Worm (Caenorhabditis elegans) whole organism, L2 larva: ENCODE results near the gene fipp-1.

Experiments used
- F13H6.1 ChIP-seq: sonication (generic microtip); optimal IDR thresholded peaks from 2 replicates; lab custom pipeline; 2016; ENCODE audit warnings: missing genetic modification characterization, missing compliant biosample characterization
- R02D3.7 ChIP-seq: fragments of 150-350 bp; optimal IDR thresholded peaks from 2 replicates; lab custom pipeline; 2014; ENCODE audit warnings: missing biosample characterization, missing genetic modification characterization
- Y55F3AM.14 ChIP-seq: fragments of 200-800 bp; sonication (Bioruptor generic); optimal IDR thresholded peaks from 2 replicates; lab custom pipeline; 2018; ENCODE audit warnings: mild to moderate bottlenecking, missing genetic modification characterization, missing compliant biosample characterization
- aly-2 ChIP-seq: fragments of 150-350 bp; optimal IDR thresholded peaks from 2 replicates; lab custom pipeline; 2014; ENCODE audit warnings: missing biosample characterization, missing genetic modification characterization
- ama-1 ChIP-seq: fragments of 150-350 bp; optimal IDR thresholded peaks from 2 replicates; lab custom pipeline; 2018; ENCODE audit warnings: inconsistent platforms
- blmp-1 ChIP-seq: sonication (generic microtip); optimal IDR thresholded peaks from 2 replicates; lab custom pipeline; 2017; ENCODE audit warnings: missing genetic modification characterization, mild to moderate bottlenecking, missing compliant biosample characterization, antibody characterized with exemption, moderate library complexity; ENCODE audit not compliant: insufficient read depth
- ceh-16 ChIP-seq: fragments of 150-350 bp; optimal IDR thresholded peaks from 2 replicates; lab custom pipeline; 2014; ENCODE audit warnings: missing biosample characterization, missing genetic modification characterization
- ceh-82 ChIP-seq: fragments of 150-350 bp; optimal IDR thresholded peaks from 2 replicates; lab custom pipeline; 2014; ENCODE audit warnings: missing biosample characterization, missing genetic modification characterization
- crh-2 ChIP-seq: sonication (generic microtip); optimal IDR thresholded peaks from 2 replicates; lab custom pipeline; 2017; ENCODE audit warnings: missing biosample characterization, missing genetic modification characterization
- egl-27 ChIP-seq: sonication (generic microtip); optimal IDR thresholded peaks from 3 replicates; lab custom pipeline; 2017; ENCODE audit warnings: missing biosample characterization, missing genetic modification reagents, missing genetic modification characterization
- elt-1 ChIP-seq: fragments of 150-350 bp; optimal IDR thresholded peaks from 2 replicates; lab custom pipeline; 2014; ENCODE audit warnings: missing biosample characterization, missing genetic modification characterization
- elt-3 ChIP-seq: sonication (generic microtip); optimal IDR thresholded peaks from 2 replicates; lab custom pipeline; 2017; ENCODE audit warnings: missing biosample characterization, missing genetic modification characterization
- fos-1 ChIP-seq: fragments of 150-350 bp; optimal IDR thresholded peaks from 2 replicates; lab custom pipeline; 2014; ENCODE audit warnings: missing biosample characterization, missing genetic modification characterization
- gmeb-1 ChIP-seq: fragments of 150-350 bp; optimal IDR thresholded peaks from 2 replicates; lab custom pipeline; 2014; ENCODE audit warnings: missing biosample characterization, missing genetic modification characterization
- lin-13 ChIP-seq: fragments of 150-350 bp; optimal IDR thresholded peaks from 2 replicates; lab custom pipeline; 2014; ENCODE audit warnings: missing biosample characterization, missing genetic modification reagents, missing genetic modification characterization
- lsy-2 ChIP-seq, 2 experiments: fragments of 150-350 bp in 1 of 2; sonication (generic microtip) in 1 of 2; optimal IDR thresholded peaks; 2 replicates each; lab custom pipeline; 2014 to 2017; ENCODE audit warnings: missing biosample characterization in 2 of 2, missing genetic modification characterization in 2 of 2
- mab-5 ChIP-seq: fragments of 150-350 bp; optimal IDR thresholded peaks from 2 replicates; lab custom pipeline; 2014; ENCODE audit warnings: missing biosample characterization, missing genetic modification characterization
- mdl-1 ChIP-seq, 2 experiments: fragments of 150-350 bp in 1 of 2; sonication (generic microtip) in 1 of 2; optimal IDR thresholded peaks; 2 replicates each; lab custom pipeline; 2017; ENCODE audit warnings: missing biosample characterization in 2 of 2, missing genetic modification characterization in 2 of 2
- nhr-11 ChIP-seq: fragments of 150-350 bp; optimal IDR thresholded peaks from 2 replicates; lab custom pipeline; 2014; ENCODE audit warnings: missing biosample characterization, missing genetic modification characterization
- nhr-12 ChIP-seq: fragments of 150-350 bp; optimal IDR thresholded peaks from 2 replicates; lab custom pipeline; 2014; ENCODE audit warnings: missing biosample characterization, missing genetic modification characterization
- nhr-21 ChIP-seq: fragments of 150-350 bp; optimal IDR thresholded peaks from 2 replicates; lab custom pipeline; 2014; ENCODE audit warnings: missing biosample characterization, missing genetic modification characterization
- nhr-23 ChIP-seq: fragments of 150-350 bp; optimal IDR thresholded peaks from 2 replicates; lab custom pipeline; 2014; ENCODE audit warnings: missing biosample characterization, missing genetic modification reagents, missing genetic modification characterization
- nhr-6 ChIP-seq: fragments of 150-350 bp; optimal IDR thresholded peaks from 2 replicates; lab custom pipeline; 2014; ENCODE audit warnings: missing biosample characterization, missing genetic modification characterization
- nhr-77 ChIP-seq: fragments of 150-350 bp; optimal IDR thresholded peaks from 2 replicates; lab custom pipeline; 2014; ENCODE audit warnings: missing biosample characterization, missing genetic modification characterization
- peb-1 ChIP-seq: fragments of 150-350 bp; optimal IDR thresholded peaks from 2 replicates; lab custom pipeline; 2014; ENCODE audit warnings: missing biosample characterization, missing genetic modification characterization
- sem-4 ChIP-seq: fragments of 150-350 bp; optimal IDR thresholded peaks from 2 replicates; lab custom pipeline; 2014; ENCODE audit warnings: missing biosample characterization, missing genetic modification reagents, missing genetic modification characterization
- skn-1 ChIP-seq: sonication (generic microtip); optimal IDR thresholded peaks from 2 replicates; lab custom pipeline; 2017; ENCODE audit warnings: missing biosample characterization, missing genetic modification characterization
- sma-9 ChIP-seq, 2 experiments: fragments of 150-350 bp in 1 of 2; sonication (generic microtip) in 1 of 2; optimal IDR thresholded peaks; 2 replicates each; lab custom pipeline; 2014 to 2016; ENCODE audit warnings: missing genetic modification characterization in 2 of 2, mild to moderate bottlenecking in 1 of 2, missing biosample characterization in 1 of 2, missing compliant biosample characterization in 1 of 2, missing genetic modification reagents in 1 of 2, moderate library complexity in 1 of 2
- snpc-4 ChIP-seq: fragments of 150-350 bp; optimal IDR thresholded peaks from 2 replicates; lab custom pipeline; 2014; ENCODE audit warnings: missing biosample characterization, missing genetic modification characterization
- unc-39 ChIP-seq: fragments of 150-350 bp; optimal IDR thresholded peaks from 2 replicates; lab custom pipeline; 2014; ENCODE audit warnings: missing biosample characterization, missing genetic modification characterization
- unc-62 ChIP-seq: fragments of 150-350 bp; optimal IDR thresholded peaks from 2 replicates; lab custom pipeline; 2014; ENCODE audit warnings: missing biosample characterization, missing genetic modification reagents, missing genetic modification characterization
- zag-1 ChIP-seq: fragments of 150-350 bp; optimal IDR thresholded peaks from 2 replicates; lab custom pipeline; 2014; ENCODE audit warnings: missing biosample characterization, missing genetic modification characterization
- ztf-1 ChIP-seq: fragments of 200-800 bp; sonication (Bioruptor generic); conservative IDR thresholded peaks from 2 replicates; pipeline ENCODE4 v1.3.6; 2022; ENCODE audit warnings: missing genetic modification characterization, missing compliant biosample characterization
- ztf-11 ChIP-seq: sonication (generic microtip); optimal IDR thresholded peaks from 2 replicates; lab custom pipeline; 2017; ENCODE audit warnings: missing biosample characterization, missing genetic modification characterization

fipp-1 gene

DNA sequence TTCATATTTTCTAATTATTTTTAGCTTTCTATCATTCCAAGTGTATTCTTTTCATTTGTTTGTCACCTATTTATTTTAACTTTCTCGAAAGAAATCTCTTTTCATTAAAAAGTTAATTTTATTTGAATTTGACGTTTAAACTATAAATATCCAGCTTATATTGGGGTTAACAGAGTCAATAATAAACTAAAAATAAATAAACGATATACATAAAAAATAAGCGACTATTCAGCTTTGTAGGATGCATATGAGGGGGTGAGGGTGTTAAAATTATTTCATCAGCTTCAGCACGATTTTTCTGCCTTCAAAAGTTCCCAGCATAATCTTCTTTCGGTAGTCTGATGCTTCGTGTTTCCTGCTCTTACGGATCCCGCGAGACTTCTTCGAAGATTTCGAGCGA, 2.0 kb downstream of the fipp-1 start:
- no peak for TF ChIP-seq nhr-23 (tag; lab: Kevin White, UChicago)
- TF ChIP-seq unc-62 (GFP tag; lab: Kevin White, UChicago) = no peak
- TF ChIP-seq nhr-12 = no peak
- TF ChIP-seq mdl-1 (tag; optimal IDR thresholded peaks at IDR 0.05; lab: Kevin White, UChicago) = no peak
- no peak for TF ChIP-seq sem-4 (tag; lab: Kevin White, UChicago)
- no peak for TF ChIP-seq skn-1 (tag; lab: Kevin White, UChicago)
- no peak for TF ChIP-seq ceh-16 (tag; lab: Kevin White, UChicago)
- TF ChIP-seq unc-39 (tag; lab: Kevin White, UChicago) = no peak
- no peak for TF ChIP-seq mab-5

DNA sequence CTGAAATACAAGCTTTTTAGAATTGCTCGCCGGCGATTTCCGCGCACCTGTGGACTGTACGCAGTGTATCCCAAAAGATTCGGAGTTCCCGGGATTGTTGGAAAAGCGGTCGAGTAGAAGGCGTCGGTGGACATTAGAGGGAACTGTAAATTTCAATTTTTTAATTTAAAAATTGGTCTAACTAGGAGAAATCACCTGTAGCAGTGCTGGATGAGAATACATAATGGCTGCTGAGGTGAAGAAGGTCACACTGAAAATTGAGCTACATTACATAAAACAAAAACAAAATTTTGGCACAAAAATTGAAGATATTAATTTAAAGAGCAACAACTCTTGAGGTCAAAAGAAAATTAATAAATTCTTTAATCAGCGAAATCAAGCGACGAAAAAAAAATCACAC, 3.0 kb downstream of the fipp-1 start, which contains the start of gene neg-1:
Gene neg-1 (minus strand): TSS at position 250 of the 400 bp plus-strand sequence.
- TF ChIP-seq fos-1 (tag; lab: Kevin White, UChicago) (no peak), R02D3.7 (tag; lab: Kevin White, UChicago) (no peak), crh-2 (no peak), nhr-11 (tag; lab: Kevin White, UChicago) (no peak), unc-62 (GFP tag; lab: Kevin White, UChicago) (no peak), nhr-77 (no peak), elt-3 (no peak), ceh-82 (tag; lab: Kevin White, UChicago) (no peak), ztf-11 (tag; lab: Kevin White, UChicago) (no peak), elt-1 (tag; lab: Kevin White, UChicago) (no peak), egl-27 (no peak), nhr-6 (tag; lab: Kevin White, UChicago) (no peak), blmp-1 (tag; lab: Kevin White, UChicago) (no peak), sma-9 (GFP tag; optimal IDR thresholded peaks at IDR 0.05; lab: Kevin White, UChicago) (no peak), sma-9 (tag; optimal IDR thresholded peaks at IDR 0.05; lab: Kevin White, UChicago) (no peak), nhr-21 (tag; lab: Kevin White, UChicago) (no peak), zag-1 (tag; lab: Kevin White, UChicago) (no peak), snpc-4 (tag; lab: Kevin White, UChicago) (no peak), peb-1 (tag; lab: Kevin White, UChicago) (no peak), ama-1 (lab: Kevin White, UChicago) (no peak), F13H6.1 (tag; lab: Kevin White, UChicago) (no peak)

DNA sequence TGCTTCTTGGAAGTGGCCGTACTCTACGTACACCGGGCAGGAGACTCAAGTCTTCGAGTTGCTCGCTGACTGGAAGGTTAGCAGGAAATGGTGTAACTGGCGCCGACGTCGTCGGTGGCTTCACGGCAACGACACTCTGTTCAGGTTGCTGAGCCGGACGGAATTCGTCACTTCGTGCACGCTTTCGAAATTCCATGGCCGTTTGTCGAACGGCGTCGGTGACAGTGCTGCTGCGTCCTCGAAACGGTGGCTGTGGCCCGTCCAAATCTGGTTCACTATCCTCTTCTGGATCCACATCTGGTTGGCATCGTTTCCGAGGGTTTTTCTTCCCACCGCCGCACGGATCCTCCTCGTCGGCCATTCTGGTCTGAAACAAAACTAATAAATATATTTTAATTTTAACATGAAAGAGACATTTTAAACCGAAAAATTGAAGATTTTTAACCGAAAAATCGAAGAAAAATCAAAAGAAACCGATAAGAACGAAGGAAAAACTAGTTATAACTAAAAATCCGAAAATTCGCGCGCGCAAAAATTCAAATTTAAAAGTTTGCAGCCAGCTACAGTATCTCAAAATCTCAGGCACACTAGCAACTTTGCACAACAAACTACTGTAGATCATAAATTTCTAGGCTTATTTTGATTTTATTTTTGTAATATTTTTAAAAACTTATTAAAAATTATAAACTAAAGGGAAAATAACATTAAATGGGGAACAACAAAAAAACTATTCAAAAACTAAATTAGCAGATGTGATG, 4.4 kb downstream of the fipp-1 start, which contains the start of gene F32D1.7:
Gene F32D1.7 (minus strand): TSS at position 367 of the 758 bp plus-strand sequence.
- TF ChIP-seq snpc-4 (tag; lab: Kevin White, UChicago) = no peak
- TF ChIP-seq Y55F3AM.14 (GFP tag; lab: Kevin White, UChicago) = no peak
- no peak for TF ChIP-seq lsy-2 (tag; optimal IDR thresholded peaks at IDR 0.05; lab: Kevin White, UChicago)
- no peak for TF ChIP-seq aly-2 (tag; lab: Kevin White, UChicago)
- TF ChIP-seq ceh-82 (tag; lab: Kevin White, UChicago) = no peak
- TF ChIP-seq mdl-1 (tag; optimal IDR thresholded peaks at IDR 0.05; lab: Kevin White, UChicago) = no peak
- no peak for TF ChIP-seq R02D3.7 (tag; lab: Kevin White, UChicago)

DNA sequence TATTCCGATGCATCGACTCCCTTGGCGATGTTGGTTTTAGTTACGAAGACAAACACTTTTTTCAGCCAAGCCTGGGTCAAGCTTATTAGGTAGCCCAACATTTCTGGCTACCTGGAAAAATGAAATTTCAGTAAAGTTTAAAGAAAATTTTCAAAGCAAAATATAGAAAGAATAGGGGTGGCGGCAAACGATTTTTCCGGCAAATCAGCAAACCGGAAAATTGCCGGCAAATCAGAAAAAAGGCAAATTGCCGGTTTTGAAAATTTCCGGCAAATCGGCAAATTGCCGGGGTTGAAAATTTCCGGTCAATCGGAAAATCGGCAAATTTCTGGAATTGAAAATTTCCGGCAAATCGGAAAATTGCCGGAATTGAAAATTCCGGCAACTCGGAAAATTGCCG, 6.0 kb downstream of the fipp-1 start, which contains the start of gene F32D1.8:
Gene F32D1.8 (minus strand): TSS at position 101 of the 400 bp plus-strand sequence.
- no peak for TF ChIP-seq nhr-12
- no peak for TF ChIP-seq gmeb-1 (tag; lab: Kevin White, UChicago)
- no peak for TF ChIP-seq lin-13

DNA sequence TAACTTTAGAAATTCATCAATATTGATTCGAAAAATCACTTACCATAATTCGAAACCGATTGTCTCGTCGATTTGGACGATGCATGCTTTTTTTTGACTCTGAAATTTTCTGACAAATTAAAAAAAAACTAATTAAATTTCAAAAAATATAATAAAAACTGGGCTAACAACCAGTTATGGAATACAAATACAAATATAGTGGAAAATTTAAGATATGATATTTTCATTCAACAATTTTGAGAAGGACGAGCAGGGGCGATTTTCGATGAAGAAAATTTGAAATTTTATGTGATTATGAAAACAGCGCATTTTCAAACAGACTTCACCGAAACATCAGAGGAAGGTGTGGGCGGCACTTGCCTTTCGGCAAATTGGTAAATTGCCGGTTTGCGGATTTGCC, 10.7 kb downstream of the fipp-1 start, which contains the start of gene F13A2.1:
Gene F13A2.1 (minus strand): TSS at position 101 of the 400 bp plus-strand sequence.
- TF ChIP-seq snpc-4 (tag; lab: Kevin White, UChicago) (no peak), ztf-11 (tag; lab: Kevin White, UChicago) (no peak), lin-13 (no peak), nhr-11 (tag; lab: Kevin White, UChicago) (no peak), ztf-1 (GFP tag; lab: Robert Waterston, UW) (no peak)
